Fruit fly (Drosophila melanogaster) Kc167 (cell line): ENCODE measurements around the gene Teh3.

ENCODE experiments used
- Myc ChIP-seq: fragments of >200 bp; optimal IDR thresholded peaks from 2 replicates; lab custom pipeline; 2017; ENCODE audit warnings: missing external identifiers
- Sin3A ChIP-seq: fragments of >200 bp; optimal IDR thresholded peaks from 2 replicates; lab custom pipeline; 2018; ENCODE audit warnings: missing external identifiers
- h ChIP-seq: fragments of >200 bp; optimal IDR thresholded peaks from 3 replicates; lab custom pipeline; 2018; ENCODE audit warnings: missing external identifiers
- psq ChIP-seq: fragments of >200 bp; optimal IDR thresholded peaks from 2 replicates; lab custom pipeline; 2017; ENCODE audit warnings: missing external identifiers
- ttk ChIP-seq: sonication (Bioruptor generic); optimal IDR thresholded peaks from 2 replicates; lab custom pipeline; 2017; ENCODE audit warnings: missing external identifiers

dm6 chr3L:4215079-4215478 lies 30.6 kb upstream of the Teh3 start, which contains the start of gene Cpr64Ad:
- TF ChIP-seq ttk (lab: Kevin White, UChicago) = no peak
- TF ChIP-seq Myc (lab: Kevin White, UChicago) = no peak
- TF ChIP-seq psq (lab: Kevin White, UChicago) = no peak
- TF ChIP-seq h (lab: Kevin White, UChicago) = no peak
- no peak for TF ChIP-seq Sin3A
